Fruit fly (Drosophila melanogaster) whole organism, embryonic: ENCODE data around the gene mats.

Source experiments
- B-H2 ChIP-seq: fragments of 200-800 bp; sonication (Bioruptor generic); optimal IDR thresholded peaks from 2 replicates; lab custom pipeline; 2018; ENCODE audit warnings: missing biosample characterization, mild to moderate bottlenecking, missing genetic modification characterization
- CG10321 ChIP-seq: fragments of 200-800 bp; sonication (Bioruptor generic); IDR thresholded peaks from 2 replicates; pipeline ENCODE4 v1.3.6; 2022; ENCODE audit warnings: missing biosample characterization, missing genetic modification characterization
- CG11398 ChIP-seq: fragments of 200-800 bp; sonication (Bioruptor generic); optimal IDR thresholded peaks from 2 replicates; lab custom pipeline; 2016; ENCODE audit warnings: missing biosample characterization, missing genetic modification characterization
- CG11696 ChIP-seq: fragments of 200-800 bp; sonication (Bioruptor generic); IDR thresholded peaks from 2 replicates; pipeline ENCODE4 v1.3.6; 2022; ENCODE audit warnings: missing biosample characterization, missing genetic modification characterization
- CG12104 ChIP-seq: fragments of 200-800 bp; sonication (Bioruptor generic); optimal IDR thresholded peaks from 3 replicates; lab custom pipeline; 2016; ENCODE audit warnings: missing biosample characterization, missing genetic modification characterization
- CG14050 ChIP-seq: fragments of 200-800 bp; sonication (Bioruptor generic); IDR thresholded peaks from 3 replicates; pipeline ENCODE4 v1.3.6; 2022; ENCODE audit warnings: missing biosample characterization, missing genetic modification characterization
- CG14667 ChIP-seq: fragments of 200-800 bp; sonication (Bioruptor generic); IDR thresholded peaks from 2 replicates; pipeline ENCODE4 v1.3.6; 2022; ENCODE audit warnings: missing biosample characterization, missing genetic modification characterization
- CG14710 ChIP-seq: fragments of 200-800 bp; sonication (Bioruptor generic); optimal IDR thresholded peaks from 3 replicates; lab custom pipeline; 2019; ENCODE audit warnings: missing biosample characterization, mild to moderate bottlenecking, missing genetic modification characterization, moderate library complexity
- CG14860 ChIP-seq: fragments of 200-800 bp; sonication (Bioruptor generic); IDR thresholded peaks from 3 replicates; pipeline ENCODE4 v1.3.6; 2022; ENCODE audit warnings: missing biosample characterization, missing genetic modification characterization; ENCODE audit not compliant: partially characterized antibody
- CG15011 ChIP-seq: fragments of 200-800 bp; sonication (Bioruptor generic); optimal IDR thresholded peaks from 3 replicates; lab custom pipeline; 2018; ENCODE audit warnings: missing biosample characterization, mild to moderate bottlenecking, missing genetic modification characterization
- CG17186 ChIP-seq: fragments of 200-800 bp; sonication (Bioruptor generic); optimal IDR thresholded peaks from 3 replicates; lab custom pipeline; 2017; ENCODE audit warnings: missing biosample characterization, missing genetic modification reagents, missing genetic modification characterization
- CG18262 ChIP-seq: fragments of 200-800 bp; optimal IDR thresholded peaks from 3 replicates; lab custom pipeline; 2019; ENCODE audit warnings: missing biosample characterization, mild to moderate bottlenecking, missing genetic modification characterization, moderate library complexity
- CG18619 ChIP-seq: fragments of 200-800 bp; sonication (Bioruptor generic); optimal IDR thresholded peaks from 3 replicates; lab custom pipeline; 2017; ENCODE audit warnings: missing biosample characterization, mild to moderate bottlenecking, missing genetic modification characterization
- CG2712 ChIP-seq: fragments of 200-800 bp; optimal IDR thresholded peaks from 3 replicates; lab custom pipeline; 2019; ENCODE audit warnings: missing biosample characterization, mild to moderate bottlenecking, missing genetic modification characterization, moderate library complexity
- CG30403 ChIP-seq: fragments of 200-800 bp; sonication (Bioruptor generic); optimal IDR thresholded peaks from 3 replicates; lab custom pipeline; 2016; ENCODE audit warnings: missing biosample characterization, missing genetic modification characterization
- CG31365 ChIP-seq: fragments of 200-800 bp; sonication (Bioruptor generic); optimal IDR thresholded peaks from 2 replicates; lab custom pipeline; 2018; ENCODE audit warnings: missing biosample characterization, mild to moderate bottlenecking, missing genetic modification characterization
- CG34224 ChIP-seq: fragments of 200-800 bp; sonication (Bioruptor generic); IDR thresholded peaks from 3 replicates; pipeline ENCODE4 v1.3.6; 2022; ENCODE audit warnings: missing biosample characterization, missing genetic modification characterization; ENCODE audit not compliant: partially characterized antibody
- CG3995 ChIP-seq: fragments of 200-800 bp; sonication (Bioruptor generic); optimal IDR thresholded peaks from 3 replicates; lab custom pipeline; 2016; ENCODE audit warnings: missing biosample characterization, missing genetic modification characterization
- CG4424 ChIP-seq: fragments of 200-800 bp; sonication (Bioruptor generic); optimal IDR thresholded peaks from 3 replicates; lab custom pipeline; 2016; ENCODE audit warnings: missing biosample characterization, missing genetic modification characterization
- CG4730 ChIP-seq: fragments of 200-800 bp; sonication (Bioruptor generic); IDR thresholded peaks from 2 replicates; pipeline ENCODE4 v1.3.6; 2022; ENCODE audit warnings: missing biosample characterization, missing genetic modification characterization
- CG6689 ChIP-seq: fragments of 200-800 bp; sonication (Bioruptor generic); IDR thresholded peaks from 2 replicates; pipeline ENCODE4 v1.3.6; 2022; ENCODE audit warnings: missing biosample characterization, missing genetic modification characterization
- CG9932 ChIP-seq: fragments of 200-800 bp; sonication (Bioruptor generic); IDR thresholded peaks from 2 replicates; pipeline ENCODE4 v1.3.6; 2022; ENCODE audit warnings: missing biosample characterization, missing genetic modification characterization
- CrebB ChIP-seq: fragments of 200-800 bp; sonication (Bioruptor generic); optimal IDR thresholded peaks from 3 replicates; lab custom pipeline; 2018; ENCODE audit warnings: missing biosample characterization, mild to moderate bottlenecking, missing genetic modification characterization
- Dbx ChIP-seq: fragments of 200-800 bp; sonication (Bioruptor generic); IDR thresholded peaks from 3 replicates; pipeline ENCODE4 v1.3.6; 2022; ENCODE audit warnings: missing biosample characterization, missing genetic modification characterization
- Dref ChIP-seq: fragments of 200-800 bp; sonication (Bioruptor generic); IDR thresholded peaks from 2 replicates; pipeline ENCODE4 v1.3.6; 2022; ENCODE audit warnings: missing biosample characterization, missing genetic modification characterization
- Eip74EF ChIP-seq, 2 experiments: fragments of 200-800 bp in 1 of 2; fragments of >200 bp in 1 of 2; sonication (Bioruptor generic) in 1 of 2; optimal IDR thresholded peaks; 2 replicates each; lab custom pipeline; 2017 to 2019; ENCODE audit warnings: missing biosample characterization in 2 of 2, missing genetic modification characterization in 2 of 2, mild to moderate bottlenecking in 1 of 2, moderate library complexity in 1 of 2
- H2.0 ChIP-seq: fragments of 200-800 bp; sonication (Bioruptor generic); IDR thresholded peaks from 2 replicates; pipeline ENCODE4 v1.3.6; 2022; ENCODE audit warnings: missing biosample characterization, missing genetic modification characterization
- Hmx ChIP-seq: fragments of 200-800 bp; sonication (Bioruptor generic); optimal IDR thresholded peaks from 2 replicates; lab custom pipeline; 2016; ENCODE audit warnings: missing biosample characterization, missing genetic modification characterization
- Meics ChIP-seq: fragments of 200-800 bp; sonication (Bioruptor generic); optimal IDR thresholded peaks from 2 replicates; lab custom pipeline; 2017; ENCODE audit warnings: missing biosample characterization, mild to moderate bottlenecking, missing genetic modification characterization
- NC2α ChIP-seq: fragments of 200-800 bp; sonication (Bioruptor generic); optimal IDR thresholded peaks from 2 replicates; lab custom pipeline; 2016; ENCODE audit warnings: missing biosample characterization, missing genetic modification characterization
- Nf-YC ChIP-seq: fragments of 200-800 bp; optimal IDR thresholded peaks from 3 replicates; lab custom pipeline; 2019; ENCODE audit warnings: missing biosample characterization, mild to moderate bottlenecking, missing genetic modification characterization, moderate library complexity
- Opbp ChIP-seq: fragments of 200-800 bp; sonication (Bioruptor generic); IDR thresholded peaks from 3 replicates; pipeline ENCODE4 v1.3.6; 2022; ENCODE audit warnings: missing biosample characterization, missing genetic modification characterization; ENCODE audit not compliant: partially characterized antibody
- Pdp1 ChIP-seq, 2 experiments: fragments of 200-800 bp; sonication (Bioruptor generic); optimal IDR thresholded peaks; 3 replicates each; lab custom pipeline; 2016; ENCODE audit warnings: missing biosample characterization in 2 of 2, missing genetic modification characterization in 2 of 2, mild to moderate bottlenecking in 1 of 2, moderate library complexity in 1 of 2
- TFAM ChIP-seq: fragments of 200-800 bp; sonication (Bioruptor generic); optimal IDR thresholded peaks from 2 replicates; lab custom pipeline; 2017; ENCODE audit warnings: missing biosample characterization, missing genetic modification characterization, inconsistent platforms
- YL-1 ChIP-seq: fragments of 200-800 bp; sonication (Bioruptor generic); optimal IDR thresholded peaks from 3 replicates; lab custom pipeline; 2017; ENCODE audit warnings: missing biosample characterization, mild to moderate bottlenecking, missing genetic modification characterization
- aop ChIP-seq: fragments of 200-800 bp; sonication (Bioruptor generic); IDR thresholded peaks from 2 replicates; pipeline ENCODE4 v1.3.6; 2022; ENCODE audit warnings: missing biosample characterization, missing genetic modification characterization
- ap ChIP-seq: fragments of 200-800 bp; sonication (Bioruptor generic); IDR thresholded peaks from 2 replicates; pipeline ENCODE4 v1.3.6; 2022; ENCODE audit warnings: missing biosample characterization, missing genetic modification characterization
- bab2 ChIP-seq: fragments of 200-800 bp; sonication (Bioruptor generic); optimal IDR thresholded peaks from 2 replicates; lab custom pipeline; 2016; ENCODE audit warnings: missing biosample characterization, missing genetic modification characterization
- corto ChIP-seq: fragments of 200-800 bp; sonication (Bioruptor generic); optimal IDR thresholded peaks from 2 replicates; lab custom pipeline; 2016; ENCODE audit warnings: missing biosample characterization, mild to moderate bottlenecking, missing genetic modification characterization, moderate library complexity
- exex ChIP-seq: fragments of 200-800 bp; sonication (Bioruptor generic); optimal IDR thresholded peaks from 4 replicates; lab custom pipeline; 2018; ENCODE audit warnings: missing biosample characterization, mild to moderate bottlenecking, missing genetic modification characterization, moderate library complexity
- fd64A ChIP-seq: fragments of 200-800 bp; sonication (Bioruptor generic); optimal IDR thresholded peaks from 3 replicates; lab custom pipeline; 2018; ENCODE audit warnings: missing biosample characterization, mild to moderate bottlenecking, missing genetic modification characterization
- pnt ChIP-seq: fragments of 200-800 bp; sonication (Bioruptor generic); optimal IDR thresholded peaks from 3 replicates; lab custom pipeline; 2016; ENCODE audit warnings: missing biosample characterization, missing genetic modification characterization
- psq ChIP-seq: fragments of 200-800 bp; sonication (Bioruptor generic); optimal IDR thresholded peaks from 2 replicates; lab custom pipeline; 2017; ENCODE audit warnings: missing biosample characterization, missing genetic modification characterization
- pum ChIP-seq: fragments of 200-800 bp; sonication (Bioruptor generic); optimal IDR thresholded peaks from 2 replicates; lab custom pipeline; 2016; ENCODE audit warnings: missing biosample characterization, missing genetic modification characterization
- rib ChIP-seq: fragments of 200-800 bp; sonication (Bioruptor generic); IDR thresholded peaks from 2 replicates; pipeline ENCODE4 v1.3.6; 2022; ENCODE audit warnings: missing biosample characterization, missing genetic modification characterization
- ttk ChIP-seq: fragments of 200-800 bp; sonication (Bioruptor generic); IDR thresholded peaks from 2 replicates; pipeline ENCODE4 v2.1.2; 2022; ENCODE audit warnings: missing biosample characterization, missing genetic modification characterization
- twi ChIP-seq: fragments of 200-800 bp; optimal IDR thresholded peaks from 2 replicates; lab custom pipeline; 2019; ENCODE audit warnings: missing biosample characterization, mild to moderate bottlenecking, missing genetic modification characterization, moderate library complexity
- zen ChIP-seq: fragments of 200-800 bp; sonication (Bioruptor generic); optimal IDR thresholded peaks from 3 replicates; lab custom pipeline; 2018; ENCODE audit warnings: missing biosample characterization, mild to moderate bottlenecking, missing genetic modification characterization, moderate library complexity

mats gene

dm6 chr3R:22410537-22411360, 10.2 kb upstream of the mats start, which contains the start of the genes CG13850 and lqfR (continued):
- TF ChIP-seq CG12104 (GFP tag; lab: Kevin White, UChicago) = peak; percentile 70
- no peak; the same call in none of the 2 replicates for TF ChIP-seq H2.0 (GFP tag; lab: Robert Waterston, UW)
- TF ChIP-seq psq (GFP tag; lab: Kevin White, UChicago) = peak; percentile 8
- peak; percentile 68 for TF ChIP-seq bab2
- peak; percentile 71 for TF ChIP-seq YL-1 (GFP tag; lab: Kevin White, UChicago)
- peak; percentile 48 for TF ChIP-seq CG11398
- TF ChIP-seq CG18262 (tag; lab: Kevin White, UChicago) = peak; percentile 76
- TF ChIP-seq ttk (GFP tag; lab: Robert Waterston, UW) = no peak; the same call in 1 of the 2 replicates
- TF ChIP-seq rib (GFP tag; lab: Robert Waterston, UW) = 0 out of 2 replicates have a peak, but pooled peaks have one; percentile 39
- TF ChIP-seq pnt (GFP tag; lab: Kevin White, UChicago) = peak; percentile 61
- peak; percentile 55 for TF ChIP-seq CG6689 (GFP tag; lab: Robert Waterston, UW)
- TF ChIP-seq B-H2 (GFP tag; lab: Kevin White, UChicago) = peak; percentile 47
- peak; percentile 69 for TF ChIP-seq CG3995 (GFP tag; lab: Kevin White, UChicago)
- TF ChIP-seq CG14860 (GFP tag; lab: Robert Waterston, UW) = no peak
- no peak for TF ChIP-seq exex (tag; lab: Kevin White, UChicago)
- peak; percentile 36; the same call in 1 of the 2 replicates for TF ChIP-seq Dref (GFP tag; lab: Robert Waterston, UW)
- peak; percentile 36 for TF ChIP-seq NC2α (GFP tag; lab: Kevin White, UChicago)
- no peak for TF ChIP-seq CG14050
- peak; percentile 71 for TF ChIP-seq Meics (GFP tag; lab: Kevin White, UChicago)
- TF ChIP-seq Eip74EF (GFP tag; optimal IDR thresholded peaks at IDR 0.05; lab: Kevin White, UChicago) = no peak
- peak; percentile 43 for TF ChIP-seq CG2712 (tag; lab: Kevin White, UChicago)
- TF ChIP-seq corto (GFP tag; lab: Kevin White, UChicago) = peak; percentile 17
- peak; percentile 53 for TF ChIP-seq Hmx (GFP tag; lab: Kevin White, UChicago)
- TF ChIP-seq Dbx (GFP tag; lab: Robert Waterston, UW) = peak; percentile 69
- TF ChIP-seq CG17186 = peak; percentile 41
- TF ChIP-seq CG9932 = peak; percentile 87
- no peak for TF ChIP-seq CG4730
- peak; percentile 25; the same call in 1 of the 2 replicates for TF ChIP-seq CG14667
- no peak for TF ChIP-seq Opbp (GFP tag; lab: Robert Waterston, UW)
- TF ChIP-seq CG34224 = no peak; the same call in 2 of the 3 replicates
- no peak for TF ChIP-seq TFAM (GFP tag; lab: Kevin White, UChicago)
- TF ChIP-seq CG10321 = 0 out of 2 replicates have a peak, but pooled peaks have one; percentile 4
- TF ChIP-seq CG14710 (tag; lab: Kevin White, UChicago) = peak; percentile 84
- peak; percentile 91 for TF ChIP-seq CG30403 (GFP tag; lab: Kevin White, UChicago)
- peak; percentile 58 for TF ChIP-seq CG15011 (GFP tag; lab: Kevin White, UChicago)
- peak; percentile 57 for TF ChIP-seq twi (tag; lab: Kevin White, UChicago)
- no peak for TF ChIP-seq fd64A
- TF ChIP-seq CG18619 (GFP tag; lab: Kevin White, UChicago) = peak; percentile 77
- TF ChIP-seq CrebB = no peak
- no peak for TF ChIP-seq CG11696 (GFP tag; lab: Robert Waterston, UW)
- TF ChIP-seq Pdp1 (GFP tag; optimal IDR thresholded peaks at IDR 0.05; lab: Kevin White, UChicago) = peak; percentile 80 to 90
- no peak for TF ChIP-seq ap (GFP tag; lab: Robert Waterston, UW)
- peak; percentile 84 for TF ChIP-seq CG4424 (GFP tag; lab: Kevin White, UChicago)
- TF ChIP-seq pum (GFP tag; lab: Kevin White, UChicago) = peak; percentile 78
- no peak for TF ChIP-seq aop (GFP tag; lab: Robert Waterston, UW)
- no peak for TF ChIP-seq Nf-YC (tag; lab: Kevin White, UChicago)
- TF ChIP-seq CG31365 (tag; lab: Kevin White, UChicago) = no peak
- peak; percentile 29 for TF ChIP-seq zen (tag; lab: Kevin White, UChicago)
